Fruit fly (Drosophila melanogaster): ENCODE measurements around the gene Qsox4.

- TF ChIP-seq fru (GFP tag; optimal IDR thresholded peaks at IDR 0.05) (no peak), foxo (GFP tag; optimal IDR thresholded peaks at IDR 0.05) (no peak), Mio (GFP tag; optimal IDR thresholded peaks at IDR 0.05) (no peak), lola (GFP tag; optimal IDR thresholded peaks at IDR 0.05) (no peak), CG32264 (GFP tag; optimal IDR thresholded peaks at IDR 0.05) (no peak), usp (GFP tag; optimal IDR thresholded peaks at IDR 0.05) (no peak)
These were observed 25.5 kb downstream of the Qsox4 start for dm6 chr3R:23728086-23728485.
